Worm (Caenorhabditis elegans): ENCODE results near the gene nlg-1.

Gene nlg-1

ce11 chrX:13596003-13596767 lies 34.8 kb downstream of the nlg-1 start, which contains the start of gene F54B11.5:
F54B11.5 (minus strand) TSS chrX:13596068.
- peak; percentile 9 for TF ChIP-seq lin-40 (tag; optimal IDR thresholded peaks at IDR 0.05)
- no peak for TF ChIP-seq efl-1 (GFP tag; optimal IDR thresholded peaks at IDR 0.05)
- TF ChIP-seq ccch-3 (GFP tag; optimal IDR thresholded peaks at IDR 0.05) = no peak
- peak; percentile 57 for TF ChIP-seq attf-5 (GFP tag; optimal IDR thresholded peaks at IDR 0.05)
- no peak for TF ChIP-seq F39B2.1 (GFP tag; IDR thresholded peaks at IDR 0.05)
- no peak for TF ChIP-seq mxl-1 (tag; optimal IDR thresholded peaks at IDR 0.05)
- TF ChIP-seq F37B4.10 (GFP tag; IDR thresholded peaks at IDR 0.05) = no peak
- TF ChIP-seq hmg-1.2 (GFP tag; IDR thresholded peaks at IDR 0.05) = peak; percentile 61; the same call in 1 of the 2 replicates
- TF ChIP-seq ztf-18 (tag; optimal IDR thresholded peaks at IDR 0.05) = no peak
- TF ChIP-seq ztf-25 (GFP tag; IDR thresholded peaks at IDR 0.05) = no peak
- TF ChIP-seq madf-3 (GFP tag; IDR thresholded peaks at IDR 0.05) = no peak
- TF ChIP-seq ceh-79 (tag; optimal IDR thresholded peaks at IDR 0.05) = no peak
- peak; percentile 89 for TF ChIP-seq attf-3 (GFP tag; conservative IDR thresholded peaks at IDR 0.05)
- peak; percentile 25 for TF ChIP-seq nhr-80 (tag; optimal IDR thresholded peaks at IDR 0.05)
- TF ChIP-seq snpc-1.3 (tag; optimal IDR thresholded peaks at IDR 0.05; ENCODE audit: insufficient read depth) = no peak
- no peak for TF ChIP-seq ceh-27 (GFP tag; optimal IDR thresholded peaks at IDR 0.05)
- peak in 1 of 3 experiments; percentile 37 for TF ChIP-seq lin-35 (GFP tag; optimal IDR thresholded peaks at IDR 0.05)

- TF ChIP-seq B0035.1 (tag; optimal IDR thresholded peaks at IDR 0.05) (no peak), cebp-1 (GFP tag; IDR thresholded peaks at IDR 0.05) (no peak), cebp-1 (tag; optimal IDR thresholded peaks at IDR 0.05) (peak; percentile 62), chd-7 (tag; optimal IDR thresholded peaks at IDR 0.05) (no peak), B0336.3 (GFP tag; IDR thresholded peaks at IDR 0.05) (no peak), egrh-3 (GFP tag; IDR thresholded peaks at IDR 0.05) (no peak)
Measured at ce11 chrX:13592367-13592766, 38.6 kb downstream of the nlg-1 start, which contains the start of gene F54B11.4. F54B11.4 (plus strand) TSS chrX:13592667.

- TF ChIP-seq hmg-1.2 (GFP tag; IDR thresholded peaks at IDR 0.05) (no peak), mcd-1 (GFP tag; IDR thresholded peaks at IDR 0.05) (peak; percentile 62), egrh-3 (GFP tag; IDR thresholded peaks at IDR 0.05) (peak; percentile 98), zfh-2 (GFP tag; conservative IDR thresholded peaks at IDR 0.05) (peak; percentile 91), dox-1 (GFP tag; IDR thresholded peaks at IDR 0.05) (0 out of 2 replicates have a peak, but pooled peaks have one; percentile 14), bed-1 (GFP tag; IDR thresholded peaks at IDR 0.05) (no peak), snpc-1.3 (tag; optimal IDR thresholded peaks at IDR 0.05; ENCODE audit: insufficient read depth) (no peak)
Measured at ce11 chrX:13591953-13592352, 39.0 kb downstream of the nlg-1 start.

ce11 chrX:13591175-13591574 lies 39.8 kb downstream of the nlg-1 start, which contains the start of gene col-44:
col-44 (plus strand) TSS chrX:13591475.
- TF ChIP-seq ama-1 (optimal IDR thresholded peaks at IDR 0.05) (no peak), ama-1 (GFP tag; optimal IDR thresholded peaks at IDR 0.05) (no peak), attf-3 (GFP tag; conservative IDR thresholded peaks at IDR 0.05) (no peak), Y79H2A.3 (GFP tag; conservative IDR thresholded peaks at IDR 0.05) (no peak), ztf-22 (GFP tag; optimal IDR thresholded peaks at IDR 0.05) (no peak), F49E8.2 (tag; optimal IDR thresholded peaks at IDR 0.05; ENCODE audit: insufficient read depth) (no peak), B0261.1 (tag; optimal IDR thresholded peaks at IDR 0.05) (no peak), zfh-2 (GFP tag; conservative IDR thresholded peaks at IDR 0.05) (no peak), snpc-3.4 (tag; optimal IDR thresholded peaks at IDR 0.05) (no peak), aptf-3 (GFP tag; IDR thresholded peaks at IDR 0.05) (no peak), F22D6.2 (tag; optimal IDR thresholded peaks at IDR 0.05) (no peak), F57A8.1 (GFP tag; optimal IDR thresholded peaks at IDR 0.05) (no peak), B0019.2 (GFP tag; conservative IDR thresholded peaks at IDR 0.05) (no peak), ets-4 (GFP tag; optimal IDR thresholded peaks at IDR 0.05) (no peak), fkh-3 (tag; optimal IDR thresholded peaks at IDR 0.05) (no peak), let-526 (GFP tag; IDR thresholded peaks at IDR 0.05) (no peak), nhr-80 (tag; optimal IDR thresholded peaks at IDR 0.05) (no peak), ztf-26 (tag; optimal IDR thresholded peaks at IDR 0.05) (no peak), atf-7 (tag; optimal IDR thresholded peaks at IDR 0.05) (no peak)
